Fruit fly (Drosophila melanogaster) whole organism, embryonic: ENCODE data around the gene Rcd-1r.

Experiments
- Adf1 ChIP-seq: fragments of 200-800 bp; sonication (Bioruptor generic); IDR thresholded peaks from 2 replicates; pipeline ENCODE4 v1.3.6; 2022; ENCODE audit warnings: missing biosample characterization, missing genetic modification characterization
- B-H2 ChIP-seq: fragments of 200-800 bp; sonication (Bioruptor generic); optimal IDR thresholded peaks from 2 replicates; lab custom pipeline; 2018; ENCODE audit warnings: missing biosample characterization, mild to moderate bottlenecking, missing genetic modification characterization
- CG10565 ChIP-seq: fragments of 200-800 bp; sonication (Bioruptor generic); optimal IDR thresholded peaks from 3 replicates; lab custom pipeline; 2016; ENCODE audit warnings: missing biosample characterization, mild to moderate bottlenecking, missing genetic modification characterization
- CG11085 ChIP-seq: fragments of 200-800 bp; sonication (Bioruptor generic); IDR thresholded peaks from 2 replicates; pipeline ENCODE4 v1.3.6; 2022; ENCODE audit warnings: missing biosample characterization, missing genetic modification characterization
- CG11247 ChIP-seq: fragments of 200-800 bp; sonication (Bioruptor generic); IDR thresholded peaks from 2 replicates; pipeline ENCODE4 v1.3.6; 2022; ENCODE audit warnings: missing biosample characterization, missing genetic modification characterization
- CG12071 ChIP-seq: fragments of 200-800 bp; sonication (Bioruptor generic); optimal IDR thresholded peaks from 3 replicates; lab custom pipeline; 2018; ENCODE audit warnings: missing biosample characterization, mild to moderate bottlenecking, missing genetic modification characterization
- CG12659 ChIP-seq: fragments of 200-800 bp; sonication (Bioruptor generic); optimal IDR thresholded peaks from 3 replicates; lab custom pipeline; 2017; ENCODE audit warnings: mild to moderate bottlenecking, missing biosample characterization, missing genetic modification reagents, missing genetic modification characterization
- CG14050 ChIP-seq: fragments of 200-800 bp; sonication (Bioruptor generic); IDR thresholded peaks from 3 replicates; pipeline ENCODE4 v1.3.6; 2022; ENCODE audit warnings: missing biosample characterization, missing genetic modification characterization
- CG14860 ChIP-seq: fragments of 200-800 bp; sonication (Bioruptor generic); IDR thresholded peaks from 3 replicates; pipeline ENCODE4 v1.3.6; 2022; ENCODE audit warnings: missing biosample characterization, missing genetic modification characterization; ENCODE audit not compliant: partially characterized antibody
- CG17186 ChIP-seq: fragments of 200-800 bp; sonication (Bioruptor generic); optimal IDR thresholded peaks from 3 replicates; lab custom pipeline; 2017; ENCODE audit warnings: missing biosample characterization, missing genetic modification reagents, missing genetic modification characterization
- CG17568 ChIP-seq: fragments of 200-800 bp; sonication (Bioruptor generic); optimal IDR thresholded peaks from 2 replicates; lab custom pipeline; 2018; ENCODE audit warnings: missing biosample characterization, mild to moderate bottlenecking, missing genetic modification characterization, moderate library complexity
- CG2116 ChIP-seq: fragments of 200-800 bp; sonication (Bioruptor generic); optimal IDR thresholded peaks from 3 replicates; lab custom pipeline; 2018; ENCODE audit warnings: missing biosample characterization, mild to moderate bottlenecking, missing genetic modification characterization
- CG3281 ChIP-seq: fragments of 200-800 bp; sonication (Bioruptor generic); optimal IDR thresholded peaks from 3 replicates; lab custom pipeline; 2017; ENCODE audit warnings: missing biosample characterization, mild to moderate bottlenecking, missing genetic modification characterization
- CG33213 ChIP-seq: fragments of 200-800 bp; sonication (Bioruptor generic); optimal IDR thresholded peaks from 3 replicates; lab custom pipeline; 2016; ENCODE audit warnings: missing biosample characterization, missing genetic modification characterization
- CG42726 ChIP-seq: fragments of 200-800 bp; sonication (Bioruptor generic); IDR thresholded peaks from 2 replicates; pipeline ENCODE4 v1.3.6; 2022; ENCODE audit warnings: missing biosample characterization, missing genetic modification characterization; ENCODE audit not compliant: partially characterized antibody
- CG6175 ChIP-seq: fragments of 200-800 bp; sonication (Bioruptor generic); IDR thresholded peaks from 3 replicates; pipeline ENCODE4 v1.3.6; 2022; ENCODE audit warnings: missing biosample characterization, missing genetic modification characterization
- CG7271 ChIP-seq: fragments of 200-800 bp; sonication (Bioruptor generic); optimal IDR thresholded peaks from 2 replicates; lab custom pipeline; 2018; ENCODE audit warnings: missing biosample characterization, mild to moderate bottlenecking, missing genetic modification characterization, moderate library complexity
- Dad ChIP-seq: fragments of 200-800 bp; sonication (Bioruptor generic); optimal IDR thresholded peaks from 3 replicates; lab custom pipeline; 2016; ENCODE audit warnings: missing biosample characterization, missing genetic modification characterization
- Dfd ChIP-seq, 2 experiments: fragments of >200 bp; optimal IDR thresholded peaks; 2 replicates each; lab custom pipeline; 2017; ENCODE audit warnings: missing biosample characterization in 2 of 2, missing genetic modification characterization in 2 of 2
- ERR ChIP-seq: fragments of 200-800 bp; sonication (Bioruptor generic); optimal IDR thresholded peaks from 2 replicates; lab custom pipeline; 2016; ENCODE audit warnings: missing biosample characterization, missing genetic modification characterization
- Elba2 ChIP-seq: fragments of 200-800 bp; sonication (Bioruptor generic); optimal IDR thresholded peaks from 3 replicates; lab custom pipeline; 2016; ENCODE audit warnings: missing biosample characterization, missing genetic modification characterization
- HHEX ChIP-seq: fragments of 200-800 bp; sonication (Bioruptor generic); optimal IDR thresholded peaks from 3 replicates; lab custom pipeline; 2017; ENCODE audit warnings: missing biosample characterization, mild to moderate bottlenecking, missing genetic modification characterization, missing genetic modification reagents
- MTF-1 ChIP-seq: fragments of 200-800 bp; sonication (Bioruptor generic); optimal IDR thresholded peaks from 2 replicates; lab custom pipeline; 2018; ENCODE audit warnings: missing biosample characterization, mild to moderate bottlenecking, missing genetic modification characterization, borderline replicate concordance
- Myb ChIP-seq: fragments of 200-800 bp; sonication (Bioruptor generic); optimal IDR thresholded peaks from 2 replicates; lab custom pipeline; 2016; ENCODE audit warnings: missing biosample characterization, missing genetic modification characterization
- Sox102F ChIP-seq: fragments of 200-800 bp; sonication (Bioruptor generic); optimal IDR thresholded peaks from 2 replicates; lab custom pipeline; 2018; ENCODE audit warnings: missing biosample characterization, mild to moderate bottlenecking, missing genetic modification characterization, moderate library complexity
- Vsx1 ChIP-seq: fragments of 200-800 bp; sonication (Bioruptor generic); optimal IDR thresholded peaks from 2 replicates; lab custom pipeline; 2017; ENCODE audit warnings: missing biosample characterization, mild to moderate bottlenecking, missing genetic modification characterization, missing genetic modification reagents
- abd-A ChIP-seq: fragments of 200-800 bp; sonication (Bioruptor generic); optimal IDR thresholded peaks from 3 replicates; lab custom pipeline; 2019; ENCODE audit warnings: missing biosample characterization, mild to moderate bottlenecking, missing genetic modification characterization, moderate library complexity
- bsh ChIP-seq, 2 experiments: fragments of 200-800 bp; sonication (Bioruptor generic); optimal IDR thresholded peaks; 2 replicates each; lab custom pipeline; 2017 to 2018; ENCODE audit warnings: mild to moderate bottlenecking in 2 of 2, missing biosample characterization in 2 of 2, missing genetic modification characterization in 2 of 2, moderate library complexity in 1 of 2
- cg ChIP-seq: fragments of 200-800 bp; sonication (Bioruptor generic); optimal IDR thresholded peaks from 3 replicates; lab custom pipeline; 2019; ENCODE audit warnings: missing biosample characterization, mild to moderate bottlenecking, missing genetic modification characterization, moderate library complexity
- chn ChIP-seq: fragments of 200-800 bp; sonication (Bioruptor generic); optimal IDR thresholded peaks from 2 replicates; lab custom pipeline; 2016; ENCODE audit warnings: missing biosample characterization, missing genetic modification characterization
- dati ChIP-seq: fragments of 200-800 bp; sonication (Bioruptor generic); IDR thresholded peaks from 2 replicates; pipeline ENCODE4 v1.3.6; 2022; ENCODE audit warnings: missing biosample characterization, missing genetic modification characterization
- dm ChIP-seq: fragments of 200-800 bp; sonication (Bioruptor generic); optimal IDR thresholded peaks from 3 replicates; lab custom pipeline; 2016; ENCODE audit warnings: missing biosample characterization, missing genetic modification characterization
- eyg ChIP-seq: fragments of 200-800 bp; sonication (Bioruptor generic); optimal IDR thresholded peaks from 3 replicates; lab custom pipeline; 2016; ENCODE audit warnings: missing biosample characterization, missing genetic modification characterization
- gcm ChIP-seq: fragments of 200-800 bp; sonication (Bioruptor generic); optimal IDR thresholded peaks from 2 replicates; lab custom pipeline; 2019; ENCODE audit warnings: missing biosample characterization, mild to moderate bottlenecking, missing genetic modification characterization, moderate library complexity
- jigr1 ChIP-seq: fragments of 200-800 bp; sonication (Bioruptor generic); IDR thresholded peaks from 3 replicates; pipeline ENCODE4 v1.3.6; 2022; ENCODE audit warnings: missing biosample characterization, missing genetic modification characterization
- lbe ChIP-seq: fragments of 200-800 bp; sonication (Bioruptor generic); optimal IDR thresholded peaks from 2 replicates; lab custom pipeline; 2016; ENCODE audit warnings: missing biosample characterization, mild to moderate bottlenecking, missing genetic modification characterization
- nmo ChIP-seq: fragments of 200-800 bp; sonication (Bioruptor generic); optimal IDR thresholded peaks from 2 replicates; lab custom pipeline; 2018; ENCODE audit warnings: missing biosample characterization, mild to moderate bottlenecking, missing genetic modification characterization, moderate library complexity
- pan ChIP-seq, 4 experiments: fragments of >200 bp in 3 of 4; fragments of 200-800 bp in 1 of 4; sonication (Bioruptor generic) in 1 of 4; optimal IDR thresholded peaks in 3 of 4; IDR thresholded peaks in 1 of 4; 2 replicates each; pipeline versions ENCODE4 v1.3.6 to Lab custom; 2017 to 2022; ENCODE audit warnings: missing biosample characterization in 2 of 4, missing genetic modification characterization in 2 of 4, mixed read lengths in 1 of 4
- ranshi ChIP-seq: fragments of 200-800 bp; sonication (Bioruptor generic); IDR thresholded peaks from 2 replicates; pipeline ENCODE4 v1.3.6; 2022; ENCODE audit warnings: missing biosample characterization, missing genetic modification characterization
- sens ChIP-seq: fragments of 200-800 bp; sonication (Bioruptor generic); peaks from one replicate; lab custom pipeline; 2016; ENCODE audit warnings: missing biosample characterization, missing genetic modification characterization
- ttk ChIP-seq: fragments of 200-800 bp; sonication (Bioruptor generic); IDR thresholded peaks from 2 replicates; pipeline ENCODE4 v2.1.2; 2022; ENCODE audit warnings: missing biosample characterization, missing genetic modification characterization
- vvl ChIP-seq: fragments of 200-800 bp; sonication (Bioruptor generic); IDR thresholded peaks from 2 replicates; pipeline ENCODE4 v1.3.6; 2022; ENCODE audit warnings: missing biosample characterization, missing genetic modification characterization

Gene Rcd-1r

DNA sequence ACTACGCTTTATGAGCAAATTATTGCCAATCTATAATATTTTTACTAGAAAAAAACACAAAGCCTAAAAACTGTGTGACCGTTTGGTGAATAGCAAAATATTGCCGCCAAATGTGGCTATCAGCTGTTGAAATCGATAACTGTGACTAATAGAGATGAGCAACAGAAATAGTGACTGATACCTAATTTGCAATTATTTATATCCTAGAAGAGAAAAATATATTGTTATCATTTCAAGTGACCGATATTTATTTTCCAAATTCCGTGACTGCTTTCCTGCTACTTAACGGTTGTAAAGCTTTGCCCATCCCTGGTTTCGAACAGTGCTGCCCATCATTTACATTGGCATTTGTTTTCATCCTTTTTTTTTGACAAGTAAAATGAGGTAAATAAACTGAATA, 16.6 kb downstream of the Rcd-1r start, which contains the start of the genes alien and CG18661 (continued):
- TF ChIP-seq pan (optimal IDR thresholded peaks at IDR 0.05; lab: Kevin White, UChicago) (no peak), pan (GFP tag; optimal IDR thresholded peaks at IDR 0.05 in 1 of 2, IDR thresholded peaks at IDR 0.05 in 1 of 2) (peak in 1 of 2 experiments; percentile 83), MTF-1 (GFP tag; lab: Kevin White, UChicago) (no peak), dm (GFP tag; lab: Kevin White, UChicago) (peak; percentile 88), CG12071 (no peak), Sox102F (peak; percentile 94), vvl (GFP tag; lab: Robert Waterston, UW) (peak; percentile 92), Dfd (GFP tag; optimal IDR thresholded peaks at IDR 0.05; lab: Kevin White, UChicago) (no peak), abd-A (tag; lab: Kevin White, UChicago) (no peak), ERR (GFP tag; lab: Kevin White, UChicago) (peak; percentile 62), gcm (GFP tag; lab: Kevin White, UChicago) (peak; percentile 30), CG11085 (peak; percentile 86), jigr1 (GFP tag; lab: Robert Waterston, UW) (peak; percentile 97), Myb (GFP tag; lab: Kevin White, UChicago) (peak; percentile 99), Elba2 (GFP tag; lab: Kevin White, UChicago) (peak; percentile 41), Dad (GFP tag; lab: Kevin White, UChicago) (peak; percentile 59), CG7271 (tag; lab: Kevin White, UChicago) (no peak), ttk (GFP tag; lab: Robert Waterston, UW) (peak; percentile 88), bsh (GFP tag; optimal IDR thresholded peaks at IDR 0.05; lab: Kevin White, UChicago) (peak in 1 of 2 experiments; percentile 59), CG12659 (GFP tag; lab: Kevin White, UChicago) (peak; percentile 82), Adf1 (GFP tag; lab: Robert Waterston, UW) (peak; percentile 55), CG2116 (GFP tag; lab: Kevin White, UChicago) (peak; percentile 69), B-H2 (GFP tag; lab: Kevin White, UChicago) (peak; percentile 48), dati (GFP tag; lab: Robert Waterston, UW) (no peak), HHEX (GFP tag; lab: Kevin White, UChicago) (peak; percentile 30), lbe (no peak), chn (GFP tag; lab: Kevin White, UChicago) (peak; percentile 86), Vsx1 (GFP tag; lab: Kevin White, UChicago) (no peak), CG10565 (GFP tag; lab: Kevin White, UChicago) (no peak), CG3281 (GFP tag; lab: Kevin White, UChicago) (peak; percentile 35), cg (GFP tag; lab: Kevin White, UChicago) (no peak), CG11247 (peak; percentile 86), eyg (peak; percentile 78), ranshi (GFP tag; lab: Robert Waterston, UW) (peak; percentile 98), CG6175 (GFP tag; lab: Robert Waterston, UW) (peak; percentile 80; the same call in 2 of the 3 replicates), CG14050 (GFP tag; lab: Robert Waterston, UW) (peak; percentile 91), sens (GFP tag; lab: Kevin White, UChicago) (peak; percentile 98), CG42726 (no peak), nmo (GFP tag; lab: Kevin White, UChicago) (peak; percentile 82), CG14860 (GFP tag; lab: Robert Waterston, UW) (peak; percentile 43; the same call in 1 of the 3 replicates), CG17186 (GFP tag; lab: Kevin White, UChicago) (peak; percentile 68), CG33213 (peak; percentile 88), CG17568 (no peak)
